Fruit fly (Drosophila melanogaster) ovary, adult (tissue): ENCODE measurements around the gene CG3726.
A peak's percentile ranks its signal among the peaks of the same experiment; 100 is the strongest.

Experiments used
- CG17801 ChIP-seq: fragments of 200-800 bp; optimal IDR thresholded peaks from 2 replicates; lab custom pipeline; 2019; ENCODE audit warnings: missing biosample characterization, mild to moderate bottlenecking, missing genetic modification characterization, moderate library complexity; ENCODE audit not compliant: partially characterized antibody

The CG3726 gene

dm6 chrX:5905086-5905400 is 11.9 kb upstream of the CG3726 start:
- TF ChIP-seq CG17801 (GFP tag; lab: Kevin White, UChicago): no peak

dm6 chrX:5905446-5905845 is 11.5 kb upstream of the CG3726 start, which contains the start of gene CG4020:
CG4020 (plus strand) TSS chrX:5905746.
- no peak for TF ChIP-seq CG17801 (GFP tag; lab: Kevin White, UChicago)

- TF ChIP-seq CG17801 (GFP tag; lab: Kevin White, UChicago): peak; percentile 37
Observed at dm6 chrX:5907916-5908315, 9.0 kb upstream of the CG3726 start, which contains the start of gene CG12236. CG12236 (plus strand) TSS chrX:5908135.

dm6 chrX:5914992-5915751 is 1.7 kb upstream of the CG3726 start:
- no peak for TF ChIP-seq CG17801 (GFP tag; lab: Kevin White, UChicago)

dm6 chrX:5915752-5916493 is 974 bp upstream of the CG3726 start:
- peak; percentile 79 for TF ChIP-seq CG17801 (GFP tag; lab: Kevin White, UChicago)

- peak; percentile 25 for TF ChIP-seq CG17801 (GFP tag; lab: Kevin White, UChicago)
Observed at dm6 chrX:5917310-5917988, 552 bp downstream of the CG3726 start.

- peak; percentile 94 for TF ChIP-seq CG17801 (GFP tag; lab: Kevin White, UChicago)
Observed at dm6 chrX:5918499-5919126, 1.7 kb downstream of the CG3726 start.

dm6 chrX:5920932-5921331 is 4.0 kb downstream of the CG3726 start:
- no peak for TF ChIP-seq CG17801 (GFP tag; lab: Kevin White, UChicago)

- no peak for TF ChIP-seq CG17801 (GFP tag; lab: Kevin White, UChicago)
Observed at dm6 chrX:5922057-5922456, 5.2 kb downstream of the CG3726 start.

- TF ChIP-seq CG17801 (GFP tag; lab: Kevin White, UChicago): no peak
Observed at dm6 chrX:5923124-5923523, 6.2 kb downstream of the CG3726 start.

- no peak for TF ChIP-seq CG17801 (GFP tag; lab: Kevin White, UChicago)
Observed at dm6 chrX:5924378-5924777, 7.5 kb downstream of the CG3726 start.

dm6 chrX:5925793-5926418 is 9.0 kb downstream of the CG3726 start:
- TF ChIP-seq CG17801 (GFP tag; lab: Kevin White, UChicago): peak; percentile 73

- peak; percentile 47 for TF ChIP-seq CG17801 (GFP tag; lab: Kevin White, UChicago)
Observed at dm6 chrX:5926718-5927117, 9.8 kb downstream of the CG3726 start.

- TF ChIP-seq CG17801 (GFP tag; lab: Kevin White, UChicago): peak; percentile 95
Observed at dm6 chrX:5932345-5932995, 15.6 kb downstream of the CG3726 start.
